Worm (Caenorhabditis elegans) whole organism, L1 larva: Measurements from ENCODE around the gene EGAP9.3.

Experiments
- ceh-82 ChIP-seq, 3 experiments: fragments of 150-350 bp in 1 of 3; sonication (generic microtip) in 2 of 3; optimal IDR thresholded peaks; 2 replicates each; lab custom pipeline; 2014 to 2017; ENCODE audit warnings: missing biosample characterization in 3 of 3, missing genetic modification characterization in 3 of 3
- egl-27 ChIP-seq, 2 experiments: fragments of 150-350 bp in 1 of 2; sonication (generic microtip); optimal IDR thresholded peaks; 3 replicates each; lab custom pipeline; 2017 to 2018; ENCODE audit warnings: missing biosample characterization in 2 of 2, missing genetic modification characterization in 2 of 2, missing genetic modification reagents in 2 of 2
- elt-3 ChIP-seq, 6 experiments: fragments of 150-350 bp in 1 of 6; sonication (generic microtip); optimal IDR thresholded peaks; 2 replicates each; lab custom pipeline; 2017 to 2018; ENCODE audit warnings: missing biosample characterization in 6 of 6, missing genetic modification characterization in 6 of 6, inconsistent platforms in 1 of 6
- lin-15B ChIP-seq: fragments of 150-350 bp; sonication (generic microtip); optimal IDR thresholded peaks from 3 replicates; lab custom pipeline; 2014; ENCODE audit warnings: missing biosample characterization, missing genetic modification characterization
- nhr-77 ChIP-seq: fragments of 150-350 bp; optimal IDR thresholded peaks from 2 replicates; lab custom pipeline; 2014; ENCODE audit warnings: missing biosample characterization, missing genetic modification characterization
- pqm-1 ChIP-seq: sonication (generic microtip); optimal IDR thresholded peaks from 3 replicates; lab custom pipeline; 2017; ENCODE audit warnings: missing biosample characterization, missing genetic modification characterization
- snpc-4 ChIP-seq: fragments of 150-350 bp; optimal IDR thresholded peaks from 2 replicates; lab custom pipeline; 2014; ENCODE audit warnings: missing biosample characterization, missing genetic modification characterization
- swsn-7 ChIP-seq: sonication (generic microtip); optimal IDR thresholded peaks from 2 replicates; lab custom pipeline; 2016; ENCODE audit warnings: missing genetic modification characterization, missing compliant biosample characterization

DNA sequence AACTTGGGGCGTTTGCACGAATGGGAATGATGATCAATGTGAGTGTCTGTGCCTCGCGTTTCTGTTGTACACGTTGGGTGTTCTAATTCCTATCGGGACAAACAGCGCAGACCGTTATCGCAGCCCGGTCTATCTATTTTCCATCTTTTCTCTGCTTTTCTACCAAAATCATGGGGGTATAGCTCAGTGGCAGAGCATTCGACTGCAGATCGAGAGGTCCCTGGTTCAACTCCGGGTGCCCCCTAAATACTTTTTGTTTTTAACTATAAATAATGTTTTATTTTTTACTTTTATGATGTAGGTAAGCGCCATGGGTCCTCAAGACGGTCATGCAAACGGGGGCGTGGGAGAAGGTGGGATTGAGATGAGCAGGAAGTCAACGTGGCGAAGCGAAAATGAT lies 20.3 kb downstream of the EGAP9.3 start:
- no peak for TF ChIP-seq snpc-4 (tag; lab: Kevin White, UChicago)
- TF ChIP-seq ceh-82 (tag; optimal IDR thresholded peaks at IDR 0.05; lab: Kevin White, UChicago) = no peak
- TF ChIP-seq swsn-7 (tag; lab: Kevin White, UChicago) = no peak
- no peak for TF ChIP-seq pqm-1 (tag; lab: Kevin White, UChicago)
- no peak for TF ChIP-seq elt-3 (tag; optimal IDR thresholded peaks at IDR 0.05; lab: Kevin White, UChicago)
- TF ChIP-seq nhr-77 (tag; lab: Kevin White, UChicago) = no peak
- TF ChIP-seq egl-27 (tag; optimal IDR thresholded peaks at IDR 0.05; lab: Kevin White, UChicago) = no peak
- no peak for TF ChIP-seq lin-15B
